Worm (Caenorhabditis elegans) whole organism, L1 larva: ENCODE results near the gene trr-1.

Source experiments
- C16A3.4 ChIP-seq: fragments of 150-350 bp; optimal IDR thresholded peaks from 2 replicates; lab custom pipeline; 2014; ENCODE audit warnings: missing biosample characterization, missing genetic modification characterization
- C34B4.2 ChIP-seq: sonication (generic microtip); optimal IDR thresholded peaks from 2 replicates; lab custom pipeline; 2017; ENCODE audit warnings: mild to moderate bottlenecking, missing genetic modification characterization, missing compliant biosample characterization
- F16B12.6 ChIP-seq: fragments of 150-350 bp; optimal IDR thresholded peaks from 2 replicates; lab custom pipeline; 2014; ENCODE audit warnings: missing biosample characterization, missing genetic modification characterization
- Y116A8C.19 ChIP-seq: sonication (generic microtip); optimal IDR thresholded peaks from 2 replicates; lab custom pipeline; 2016; ENCODE audit warnings: missing compliant biosample characterization, missing genetic modification characterization, borderline replicate concordance
- aha-1 ChIP-seq: fragments of 150-350 bp; optimal IDR thresholded peaks from 2 replicates; lab custom pipeline; 2014; ENCODE audit warnings: missing biosample characterization, missing genetic modification characterization
- alr-1 ChIP-seq: fragments of 200-800 bp; sonication (Bioruptor generic); optimal IDR thresholded peaks from 2 replicates; lab custom pipeline; 2018; ENCODE audit warnings: borderline replicate concordance, mild to moderate bottlenecking, missing genetic modification characterization, missing compliant biosample characterization
- aly-2 ChIP-seq: fragments of 150-350 bp; optimal IDR thresholded peaks from 2 replicates; lab custom pipeline; 2014; ENCODE audit warnings: missing biosample characterization, missing genetic modification characterization
- blmp-1 ChIP-seq: fragments of 150-350 bp; optimal IDR thresholded peaks from 2 replicates; lab custom pipeline; 2014; ENCODE audit warnings: missing biosample characterization, missing genetic modification characterization
- ceh-63 ChIP-seq: fragments of 200-800 bp; sonication (Bioruptor generic); optimal IDR thresholded peaks from 2 replicates; lab custom pipeline; 2018; ENCODE audit warnings: mild to moderate bottlenecking, missing genetic modification characterization, missing compliant biosample characterization
- ceh-82 ChIP-seq, 3 experiments: fragments of 150-350 bp in 1 of 3; sonication (generic microtip) in 2 of 3; optimal IDR thresholded peaks; 2 replicates each; lab custom pipeline; 2014 to 2017; ENCODE audit warnings: missing biosample characterization in 3 of 3, missing genetic modification characterization in 3 of 3
- ceh-88 ChIP-seq: fragments of 200-800 bp; sonication (Bioruptor generic); IDR thresholded peaks from 2 replicates; pipeline ENCODE4 v1.3.6; 2022; ENCODE audit warnings: missing genetic modification characterization, missing compliant biosample characterization
- ces-1 ChIP-seq: fragments of 150-350 bp; optimal IDR thresholded peaks from 2 replicates; lab custom pipeline; 2014; ENCODE audit warnings: missing biosample characterization, missing genetic modification reagents, missing genetic modification characterization
- efl-3 ChIP-seq: fragments of 200-800 bp; sonication (Bioruptor generic); optimal IDR thresholded peaks from 2 replicates; lab custom pipeline; 2018; ENCODE audit warnings: mild to moderate bottlenecking, missing genetic modification characterization, missing compliant biosample characterization
- egl-27 ChIP-seq, 2 experiments: fragments of 150-350 bp in 1 of 2; sonication (generic microtip); optimal IDR thresholded peaks; 3 replicates each; lab custom pipeline; 2017 to 2018; ENCODE audit warnings: missing biosample characterization in 2 of 2, missing genetic modification characterization in 2 of 2, missing genetic modification reagents in 2 of 2
- elt-2 ChIP-seq: sonication (generic microtip); optimal IDR thresholded peaks from 2 replicates; lab custom pipeline; 2016; ENCODE audit warnings: missing genetic modification characterization, mild to moderate bottlenecking, inconsistent platforms, missing compliant biosample characterization, missing genetic modification reagents
- ets-5 ChIP-seq: fragments of 200-800 bp; sonication (Bioruptor generic); IDR thresholded peaks from 2 replicates; pipeline ENCODE4 v1.3.6; 2022; ENCODE audit warnings: missing genetic modification characterization, missing compliant biosample characterization
- fkh-4 ChIP-seq: sonication (generic microtip); optimal IDR thresholded peaks from 2 replicates; lab custom pipeline; 2016; ENCODE audit warnings: missing compliant biosample characterization, missing genetic modification characterization, borderline replicate concordance
- fkh-8 ChIP-seq: sonication (generic microtip); optimal IDR thresholded peaks from 2 replicates; lab custom pipeline; 2016; ENCODE audit warnings: mild to moderate bottlenecking, missing genetic modification characterization, missing compliant biosample characterization
- grh-1 ChIP-seq: fragments of 200-800 bp; sonication (Bioruptor generic); IDR thresholded peaks from 2 replicates; pipeline ENCODE4 v1.3.6; 2022; ENCODE audit warnings: missing genetic modification reagents, missing genetic modification characterization, missing compliant biosample characterization
- hlh-17 ChIP-seq: fragments of 200-800 bp; sonication (Bioruptor generic); optimal IDR thresholded peaks from 2 replicates; lab custom pipeline; 2018; ENCODE audit warnings: missing genetic modification characterization, mild to moderate bottlenecking, missing compliant biosample characterization, moderate library complexity, borderline replicate concordance
- isw-1 ChIP-seq: fragments of 200-800 bp; sonication (Bioruptor generic); IDR thresholded peaks from 2 replicates; pipeline ENCODE4 v1.3.6; 2022; ENCODE audit warnings: missing genetic modification characterization, missing compliant biosample characterization
- lin-13 ChIP-seq: fragments of 150-350 bp; optimal IDR thresholded peaks from 2 replicates; lab custom pipeline; 2014; ENCODE audit warnings: missing biosample characterization, missing genetic modification reagents, missing genetic modification characterization
- lin-14 ChIP-seq: fragments of 200-800 bp; sonication (Bioruptor generic); optimal IDR thresholded peaks from 2 replicates; lab custom pipeline; 2018; ENCODE audit warnings: mild to moderate bottlenecking, missing genetic modification characterization, moderate library complexity, missing compliant biosample characterization
- lin-15B ChIP-seq: fragments of 150-350 bp; sonication (generic microtip); optimal IDR thresholded peaks from 3 replicates; lab custom pipeline; 2014; ENCODE audit warnings: missing biosample characterization, missing genetic modification characterization
- lin-39 ChIP-seq: fragments of 150-350 bp; optimal IDR thresholded peaks from 2 replicates; lab custom pipeline; 2014; ENCODE audit warnings: missing biosample characterization, missing genetic modification reagents, missing genetic modification characterization
- lir-3 ChIP-seq: sonication (generic microtip); optimal IDR thresholded peaks from 2 replicates; lab custom pipeline; 2016; ENCODE audit warnings: mild to moderate bottlenecking, missing genetic modification characterization, moderate library complexity, missing compliant biosample characterization; ENCODE audit not compliant: poor library complexity
- mdl-1 ChIP-seq, 2 experiments: fragments of 150-350 bp; optimal IDR thresholded peaks; 2 replicates each; lab custom pipeline; 2014 to 2017; ENCODE audit warnings: missing biosample characterization in 2 of 2, missing genetic modification characterization in 2 of 2, inconsistent platforms in 1 of 2
- mep-1 ChIP-seq: fragments of 150-350 bp; optimal IDR thresholded peaks from 2 replicates; lab custom pipeline; 2014; ENCODE audit warnings: missing biosample characterization, missing genetic modification characterization
- nhr-11 ChIP-seq: fragments of 150-350 bp; optimal IDR thresholded peaks from 2 replicates; lab custom pipeline; 2014; ENCODE audit warnings: missing biosample characterization, missing genetic modification characterization
- nhr-19 ChIP-seq: fragments of 200-800 bp; sonication (Bioruptor generic); conservative IDR thresholded peaks from 2 replicates; pipeline ENCODE4 v1.3.6; 2022; ENCODE audit warnings: missing genetic modification characterization, missing compliant biosample characterization
- nhr-20 ChIP-seq: sonication (generic microtip); optimal IDR thresholded peaks from 2 replicates; lab custom pipeline; 2016; ENCODE audit warnings: mild to moderate bottlenecking, missing genetic modification characterization, missing compliant biosample characterization
- nhr-237 ChIP-seq: fragments of 150-350 bp; optimal IDR thresholded peaks from 2 replicates; lab custom pipeline; 2014; ENCODE audit warnings: missing biosample characterization, missing genetic modification characterization
- nhr-47 ChIP-seq: sonication (generic microtip); optimal IDR thresholded peaks from 2 replicates; lab custom pipeline; 2016; ENCODE audit warnings: mild to moderate bottlenecking, missing genetic modification characterization, moderate library complexity, missing compliant biosample characterization
- nhr-71 ChIP-seq: sonication (generic microtip); optimal IDR thresholded peaks from 2 replicates; lab custom pipeline; 2016; ENCODE audit warnings: mild to moderate bottlenecking, missing genetic modification characterization, moderate library complexity, missing compliant biosample characterization
- nhr-84 ChIP-seq: sonication (generic microtip); optimal IDR thresholded peaks from 2 replicates; lab custom pipeline; 2017; ENCODE audit warnings: missing biosample characterization, missing genetic modification characterization
- nhr-85 ChIP-seq: sonication (generic microtip); peaks from one replicate; lab custom pipeline; 2016; ENCODE audit warnings: missing genetic modification characterization, inconsistent platforms, missing compliant biosample characterization
- pag-3 ChIP-seq: sonication (generic microtip); optimal IDR thresholded peaks from 2 replicates; lab custom pipeline; 2017; ENCODE audit warnings: missing genetic modification characterization, mild to moderate bottlenecking, missing compliant biosample characterization, antibody characterized with exemption, borderline replicate concordance; ENCODE audit not compliant: insufficient read depth
- pax-3 ChIP-seq: fragments of 200-800 bp; sonication (Bioruptor generic); optimal IDR thresholded peaks from 2 replicates; lab custom pipeline; 2018; ENCODE audit warnings: mild to moderate bottlenecking, missing genetic modification characterization, moderate library complexity, missing compliant biosample characterization
- pqm-1 ChIP-seq: sonication (generic microtip); optimal IDR thresholded peaks from 3 replicates; lab custom pipeline; 2017; ENCODE audit warnings: missing biosample characterization, missing genetic modification characterization
- snpc-4 ChIP-seq: fragments of 150-350 bp; optimal IDR thresholded peaks from 2 replicates; lab custom pipeline; 2014; ENCODE audit warnings: missing biosample characterization, missing genetic modification characterization
- snu-23 ChIP-seq: sonication (generic microtip); optimal IDR thresholded peaks from 2 replicates; lab custom pipeline; 2016; ENCODE audit warnings: missing genetic modification characterization, missing compliant biosample characterization
- sox-4 ChIP-seq: sonication (generic microtip); optimal IDR thresholded peaks from 2 replicates; lab custom pipeline; 2016; ENCODE audit warnings: missing genetic modification characterization, missing compliant biosample characterization
- swsn-7 ChIP-seq: sonication (generic microtip); optimal IDR thresholded peaks from 2 replicates; lab custom pipeline; 2016; ENCODE audit warnings: missing genetic modification characterization, missing compliant biosample characterization
- tbx-2 ChIP-seq: sonication (generic microtip); optimal IDR thresholded peaks from 2 replicates; lab custom pipeline; 2016; ENCODE audit warnings: missing genetic modification characterization, missing compliant biosample characterization
- tlp-1 ChIP-seq: fragments of 150-350 bp; optimal IDR thresholded peaks from 2 replicates; lab custom pipeline; 2014; ENCODE audit warnings: missing biosample characterization, missing genetic modification characterization
- unc-30 ChIP-seq: sonication (generic microtip); optimal IDR thresholded peaks from 2 replicates; lab custom pipeline; 2017; ENCODE audit warnings: missing biosample characterization, missing genetic modification characterization
- unc-86 ChIP-seq: sonication (generic microtip); optimal IDR thresholded peaks from 2 replicates; lab custom pipeline; 2016; ENCODE audit warnings: missing genetic modification characterization, missing compliant biosample characterization
- xbp-1 ChIP-seq: sonication (generic microtip); optimal IDR thresholded peaks from 2 replicates; lab custom pipeline; 2016; ENCODE audit warnings: missing genetic modification characterization, missing compliant biosample characterization
- ztf-11 ChIP-seq, 2 experiments: sonication (generic microtip); optimal IDR thresholded peaks; 2 replicates each; lab custom pipeline; 2016 to 2017; ENCODE audit warnings: missing genetic modification characterization in 2 of 2, missing biosample characterization in 1 of 2, missing compliant biosample characterization in 1 of 2
- ztf-4 ChIP-seq: fragments of 150-350 bp; optimal IDR thresholded peaks from 2 replicates; lab custom pipeline; 2014; ENCODE audit warnings: missing biosample characterization, missing genetic modification characterization

trr-1 gene

ce11 chrII:11634681-11635527 lies 40.8 kb downstream of the trr-1 start:
- TF ChIP-seq pqm-1 (no peak), blmp-1 (tag; lab: Kevin White, UChicago) (peak; percentile 11), mep-1 (tag; lab: Kevin White, UChicago) (peak; percentile 36), grh-1 (GFP tag; lab: Robert Waterston, UW) (peak; percentile 49), nhr-237 (no peak), ceh-88 (GFP tag; lab: Robert Waterston, UW) (peak; percentile 62; the same call in 1 of the 2 replicates), unc-86 (tag; lab: Kevin White, UChicago) (peak; percentile 63), pax-3 (peak; percentile 52), pag-3 (no peak), elt-2 (tag; lab: Kevin White, UChicago) (no peak), C16A3.4 (tag; lab: Kevin White, UChicago) (peak; percentile 58), unc-30 (no peak), nhr-47 (tag; lab: Kevin White, UChicago) (peak; percentile 78), efl-3 (GFP tag; lab: Kevin White, UChicago) (no peak), hlh-17 (GFP tag; lab: Kevin White, UChicago) (no peak), nhr-19 (GFP tag; lab: Robert Waterston, UW) (peak; percentile 79), ces-1 (GFP tag; lab: Kevin White, UChicago) (no peak), fkh-8 (peak; percentile 63), xbp-1 (tag; lab: Kevin White, UChicago) (peak; percentile 98), lir-3 (peak; percentile 29), nhr-71 (tag; lab: Kevin White, UChicago) (peak; percentile 84), ets-5 (GFP tag; lab: Robert Waterston, UW) (no peak), ceh-82 (tag; optimal IDR thresholded peaks at IDR 0.05; lab: Kevin White, UChicago) (peak; percentile 63 to 81 (median 78)), egl-27 (tag; optimal IDR thresholded peaks at IDR 0.05; lab: Kevin White, UChicago) (peak in 1 of 2 experiments; percentile 44), lin-13 (peak; percentile 51), swsn-7 (peak; percentile 85), ztf-11 (tag; optimal IDR thresholded peaks at IDR 0.05; lab: Kevin White, UChicago) (peak in 1 of 2 experiments; percentile 61), nhr-85 (tag; lab: Kevin White, UChicago) (peak; percentile 86), tbx-2 (peak; percentile 84), lin-15B (tag; lab: Kevin White, UChicago) (no peak), fkh-4 (tag; lab: Kevin White, UChicago) (no peak), sox-4 (tag; lab: Kevin White, UChicago) (peak; percentile 14), F16B12.6 (tag; lab: Kevin White, UChicago) (peak; percentile 15), lin-39 (tag; lab: Kevin White, UChicago) (no peak), nhr-11 (peak; percentile 19), aly-2 (tag; lab: Kevin White, UChicago) (no peak), tlp-1 (tag; lab: Kevin White, UChicago) (no peak), snu-23 (GFP tag; lab: Kevin White, UChicago) (peak; percentile 83), nhr-20 (tag; lab: Kevin White, UChicago) (peak; percentile 81), ceh-63 (GFP tag; lab: Kevin White, UChicago) (no peak), ztf-4 (tag; lab: Kevin White, UChicago) (peak; percentile 83), isw-1 (GFP tag; lab: Robert Waterston, UW) (0 out of 2 replicates have a peak, but pooled peaks have one; percentile 6), nhr-84 (no peak), aha-1 (tag; lab: Kevin White, UChicago) (no peak), snpc-4 (peak; percentile 33), alr-1 (tag; lab: Kevin White, UChicago) (no peak), Y116A8C.19 (tag; lab: Kevin White, UChicago) (no peak), lin-14 (GFP tag; lab: Kevin White, UChicago) (peak; percentile 95), C34B4.2 (tag; lab: Kevin White, UChicago) (peak; percentile 36), mdl-1 (tag; optimal IDR thresholded peaks at IDR 0.05; lab: Kevin White, UChicago) (peak in 1 of 2 experiments; percentile 88)
